Fruit fly (Drosophila melanogaster) whole organism, embryonic: Measurements from ENCODE around the gene CG3335.
A peak's percentile ranks its signal among the peaks of the same experiment; 100 is the strongest.

Experiments used
- BEAF-32 ChIP-seq: fragments of 200-800 bp; sonication (Bioruptor generic); optimal IDR thresholded peaks from 3 replicates; lab custom pipeline; 2017; ENCODE audit warnings: missing biosample characterization, missing genetic modification characterization, mild to moderate bottlenecking, moderate library complexity, missing genetic modification reagents
- CG10543 ChIP-seq: fragments of 200-800 bp; sonication (Bioruptor generic); optimal IDR thresholded peaks from 3 replicates; lab custom pipeline; 2017; ENCODE audit warnings: missing biosample characterization, mild to moderate bottlenecking, missing genetic modification characterization, moderate library complexity
- CG12236 ChIP-seq: fragments of 200-800 bp; sonication (Bioruptor generic); optimal IDR thresholded peaks from 2 replicates; lab custom pipeline; 2016; ENCODE audit warnings: missing biosample characterization, missing genetic modification characterization
- CG1233 ChIP-seq: fragments of 200-800 bp; sonication (Bioruptor generic); optimal IDR thresholded peaks from 4 replicates; lab custom pipeline; 2018; ENCODE audit warnings: missing biosample characterization, mild to moderate bottlenecking, missing genetic modification characterization
- CG13287 ChIP-seq: fragments of 200-800 bp; sonication (Bioruptor generic); IDR thresholded peaks from 2 replicates; pipeline ENCODE4 v1.3.6; 2022; ENCODE audit warnings: missing biosample characterization, missing genetic modification characterization; ENCODE audit not compliant: partially characterized antibody
- CG13296 ChIP-seq: fragments of 200-800 bp; sonication (Bioruptor generic); optimal IDR thresholded peaks from 3 replicates; lab custom pipeline; 2018; ENCODE audit warnings: missing biosample characterization, mild to moderate bottlenecking, missing genetic modification characterization
- CG14965 ChIP-seq: fragments of 200-800 bp; sonication (Bioruptor generic); optimal IDR thresholded peaks from 2 replicates; lab custom pipeline; 2016; ENCODE audit warnings: missing biosample characterization, missing genetic modification characterization, borderline replicate concordance
- CG1647 ChIP-seq: fragments of 200-800 bp; sonication (Bioruptor generic); optimal IDR thresholded peaks from 3 replicates; lab custom pipeline; 2016; ENCODE audit warnings: missing biosample characterization, missing genetic modification characterization
- CG16863 ChIP-seq: fragments of 200-800 bp; sonication (Bioruptor generic); optimal IDR thresholded peaks from 3 replicates; lab custom pipeline; 2016; ENCODE audit warnings: missing biosample characterization, missing genetic modification characterization
- CG17568 ChIP-seq: fragments of 200-800 bp; sonication (Bioruptor generic); optimal IDR thresholded peaks from 2 replicates; lab custom pipeline; 2018; ENCODE audit warnings: missing biosample characterization, mild to moderate bottlenecking, missing genetic modification characterization, moderate library complexity
- CG17802 ChIP-seq: fragments of 200-800 bp; sonication (Bioruptor generic); optimal IDR thresholded peaks from 2 replicates; lab custom pipeline; 2018; ENCODE audit warnings: missing biosample characterization, mild to moderate bottlenecking, missing genetic modification characterization, moderate library complexity
- CG18619 ChIP-seq: fragments of 200-800 bp; sonication (Bioruptor generic); optimal IDR thresholded peaks from 3 replicates; lab custom pipeline; 2017; ENCODE audit warnings: missing biosample characterization, mild to moderate bottlenecking, missing genetic modification characterization
- CG3065 ChIP-seq: fragments of 200-800 bp; sonication (Bioruptor generic); optimal IDR thresholded peaks from 2 replicates; lab custom pipeline; 2016; ENCODE audit warnings: missing biosample characterization, missing genetic modification characterization
- CG31224 ChIP-seq: fragments of 200-800 bp; sonication (Bioruptor generic); IDR thresholded peaks from 2 replicates; pipeline ENCODE4 v1.3.6; 2022; ENCODE audit warnings: missing biosample characterization, missing genetic modification characterization
- CG31365 ChIP-seq: fragments of 200-800 bp; sonication (Bioruptor generic); optimal IDR thresholded peaks from 2 replicates; lab custom pipeline; 2018; ENCODE audit warnings: missing biosample characterization, mild to moderate bottlenecking, missing genetic modification characterization
- CG31441 ChIP-seq: fragments of 200-800 bp; sonication (Bioruptor generic); IDR thresholded peaks from 2 replicates; pipeline ENCODE4 v1.3.6; 2022; ENCODE audit warnings: missing biosample characterization, missing genetic modification characterization
- CG3726 ChIP-seq: fragments of 200-800 bp; sonication (Bioruptor generic); IDR thresholded peaks from 3 replicates; pipeline ENCODE4, ENCODE4 v1.3.6; 2022; ENCODE audit warnings: missing biosample characterization, missing genetic modification characterization
- CG6683 ChIP-seq: fragments of 200-800 bp; sonication (Bioruptor generic); optimal IDR thresholded peaks from 2 replicates; lab custom pipeline; 2017; ENCODE audit warnings: missing biosample characterization, mild to moderate bottlenecking, missing genetic modification characterization, missing genetic modification reagents
- CG7987 ChIP-seq: fragments of 200-800 bp; sonication (Bioruptor generic); optimal IDR thresholded peaks from 2 replicates; lab custom pipeline; 2018; ENCODE audit warnings: missing biosample characterization, mild to moderate bottlenecking, missing genetic modification characterization, moderate library complexity
- CG8765 ChIP-seq: fragments of 200-800 bp; sonication (Bioruptor generic); IDR thresholded peaks from 2 replicates; pipeline ENCODE4 v1.3.6; 2022; ENCODE audit warnings: missing biosample characterization, missing genetic modification characterization
- Dref ChIP-seq: fragments of 200-800 bp; sonication (Bioruptor generic); IDR thresholded peaks from 2 replicates; pipeline ENCODE4 v1.3.6; 2022; ENCODE audit warnings: missing biosample characterization, missing genetic modification characterization
- Drgx ChIP-seq: fragments of 200-800 bp; sonication (Bioruptor generic); IDR thresholded peaks from 2 replicates; pipeline ENCODE4 v1.3.6; 2022; ENCODE audit warnings: missing biosample characterization, missing genetic modification characterization
- Hand ChIP-seq: fragments of 200-800 bp; sonication (Bioruptor generic); optimal IDR thresholded peaks from 2 replicates; lab custom pipeline; 2017; ENCODE audit warnings: mild to moderate bottlenecking, missing biosample characterization, missing genetic modification reagents, missing genetic modification characterization
- MBD-R2 ChIP-seq: fragments of 200-800 bp; sonication (Bioruptor generic); IDR thresholded peaks from 2 replicates; pipeline ENCODE4 v1.3.6; 2022; ENCODE audit warnings: missing biosample characterization, missing genetic modification characterization
- Nf-YA ChIP-seq: fragments of 200-800 bp; sonication (Bioruptor generic); IDR thresholded peaks from 2 replicates; pipeline ENCODE4 v1.3.6; 2022; ENCODE audit warnings: missing biosample characterization, missing genetic modification characterization
- Oli ChIP-seq: fragments of 200-800 bp; sonication (Bioruptor generic); optimal IDR thresholded peaks from 2 replicates; lab custom pipeline; 2018; ENCODE audit warnings: missing biosample characterization, mild to moderate bottlenecking, missing genetic modification characterization, moderate library complexity
- Scr ChIP-seq: fragments of 200-800 bp; sonication (Bioruptor generic); IDR thresholded peaks from 2 replicates; pipeline ENCODE4 v1.3.6; 2022; ENCODE audit warnings: missing biosample characterization, missing genetic modification characterization; ENCODE audit not compliant: partially characterized antibody
- Sry-δ ChIP-seq: fragments of 200-800 bp; sonication (Bioruptor generic); optimal IDR thresholded peaks from 2 replicates; lab custom pipeline; 2016; ENCODE audit warnings: missing biosample characterization, missing genetic modification characterization
- ab ChIP-seq: fragments of 200-800 bp; sonication (Bioruptor generic); optimal IDR thresholded peaks from 2 replicates; lab custom pipeline; 2016; ENCODE audit warnings: missing biosample characterization, missing genetic modification characterization
- dm ChIP-seq: fragments of 200-800 bp; sonication (Bioruptor generic); optimal IDR thresholded peaks from 3 replicates; lab custom pipeline; 2016; ENCODE audit warnings: missing biosample characterization, missing genetic modification characterization
- dysf ChIP-seq: fragments of 200-800 bp; sonication (Bioruptor generic); IDR thresholded peaks from 3 replicates; pipeline ENCODE4 v1.3.6; 2022; ENCODE audit warnings: missing biosample characterization, missing genetic modification characterization
- ewg ChIP-seq: fragments of 200-800 bp; sonication (Bioruptor generic); optimal IDR thresholded peaks from 3 replicates; lab custom pipeline; 2017; ENCODE audit warnings: mild to moderate bottlenecking, missing biosample characterization, missing genetic modification reagents, missing genetic modification characterization
- exex ChIP-seq: fragments of 200-800 bp; sonication (Bioruptor generic); optimal IDR thresholded peaks from 4 replicates; lab custom pipeline; 2018; ENCODE audit warnings: missing biosample characterization, mild to moderate bottlenecking, missing genetic modification characterization, moderate library complexity
- fd102C ChIP-seq: fragments of 200-800 bp; sonication (Bioruptor generic); optimal IDR thresholded peaks from 2 replicates; lab custom pipeline; 2018; ENCODE audit warnings: missing biosample characterization, mild to moderate bottlenecking, missing genetic modification characterization, moderate library complexity
- her ChIP-seq: fragments of 200-800 bp; sonication (Bioruptor generic); optimal IDR thresholded peaks from 2 replicates; lab custom pipeline; 2016; ENCODE audit warnings: missing biosample characterization, missing genetic modification characterization
- hth ChIP-seq: fragments of >200 bp; optimal IDR thresholded peaks from 2 replicates; lab custom pipeline; 2017; ENCODE audit warnings: inconsistent platforms
- kah ChIP-seq: fragments of 200-800 bp; sonication (Bioruptor generic); optimal IDR thresholded peaks from 2 replicates; lab custom pipeline; 2018; ENCODE audit warnings: missing biosample characterization, mild to moderate bottlenecking, missing genetic modification characterization
- org-1 ChIP-seq: fragments of 200-800 bp; sonication (Bioruptor generic); optimal IDR thresholded peaks from 2 replicates; lab custom pipeline; 2017; ENCODE audit warnings: missing biosample characterization, missing genetic modification characterization
- pfk ChIP-seq: fragments of 200-800 bp; sonication (Bioruptor generic); optimal IDR thresholded peaks from 2 replicates; lab custom pipeline; 2018; ENCODE audit warnings: missing biosample characterization, mild to moderate bottlenecking, missing genetic modification characterization, moderate library complexity
- pho ChIP-seq: fragments of 200-800 bp; sonication (Bioruptor generic); optimal IDR thresholded peaks from 2 replicates; lab custom pipeline; 2016; ENCODE audit warnings: missing biosample characterization, missing genetic modification characterization
- pum ChIP-seq: fragments of 200-800 bp; sonication (Bioruptor generic); optimal IDR thresholded peaks from 2 replicates; lab custom pipeline; 2016; ENCODE audit warnings: missing biosample characterization, missing genetic modification characterization
- scrt ChIP-seq: fragments of 200-800 bp; sonication (Bioruptor generic); optimal IDR thresholded peaks from 2 replicates; lab custom pipeline; 2018; ENCODE audit warnings: missing biosample characterization, mild to moderate bottlenecking, missing genetic modification characterization, moderate library complexity
- sens-2 ChIP-seq: fragments of 200-800 bp; sonication (Bioruptor generic); IDR thresholded peaks from 2 replicates; pipeline ENCODE4 v1.3.6; 2022; ENCODE audit warnings: missing biosample characterization, missing genetic modification characterization
- slp2 ChIP-seq: fragments of 200-800 bp; sonication (Bioruptor generic); optimal IDR thresholded peaks from 2 replicates; lab custom pipeline; 2016; ENCODE audit warnings: missing biosample characterization, missing genetic modification characterization
- so ChIP-seq: fragments of 200-800 bp; sonication (Bioruptor generic); IDR thresholded peaks from 3 replicates; pipeline ENCODE4 v1.3.6; 2022; ENCODE audit warnings: missing biosample characterization, missing genetic modification characterization
- wdn ChIP-seq: fragments of 200-800 bp; sonication (Bioruptor generic); IDR thresholded peaks from 2 replicates; pipeline ENCODE4 v1.3.6; 2022; ENCODE audit warnings: missing biosample characterization, missing genetic modification characterization
- zen ChIP-seq: fragments of 200-800 bp; sonication (Bioruptor generic); optimal IDR thresholded peaks from 3 replicates; lab custom pipeline; 2018; ENCODE audit warnings: missing biosample characterization, mild to moderate bottlenecking, missing genetic modification characterization, moderate library complexity

CG3335 gene

DNA sequence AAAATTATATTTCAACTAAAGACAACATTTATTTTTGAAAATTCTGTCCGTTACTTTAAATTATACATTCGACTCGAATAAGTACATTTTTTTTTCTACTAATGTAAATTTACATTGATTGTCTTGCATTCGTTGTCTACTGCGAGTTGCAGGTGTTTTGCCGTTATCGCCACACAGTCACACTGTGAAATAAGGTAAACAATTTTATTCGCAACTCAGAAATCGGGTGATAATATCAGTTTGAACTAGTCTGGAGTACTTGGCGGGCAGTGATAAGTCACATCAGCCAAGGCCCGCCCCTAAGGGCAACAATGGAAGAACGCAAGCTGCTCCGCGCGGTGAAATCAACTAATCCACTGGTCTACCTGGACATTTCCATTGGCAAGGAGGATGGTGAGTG lies 5.9 kb downstream of the CG3335 start (continued):
- TF ChIP-seq ab = no peak
- peak; percentile 42 for TF ChIP-seq BEAF-32 (GFP tag; lab: Kevin White, UChicago)
- peak; percentile 51 for TF ChIP-seq CG13287 (GFP tag; lab: Robert Waterston, UW)
- no peak for TF ChIP-seq fd102C (GFP tag; lab: Kevin White, UChicago)
- TF ChIP-seq Dref = no peak
- TF ChIP-seq Scr = peak; percentile 28; the same call in 1 of the 2 replicates
- TF ChIP-seq MBD-R2 (GFP tag; lab: Robert Waterston, UW) = peak; percentile 75
- TF ChIP-seq pho (GFP tag; lab: Kevin White, UChicago) = no peak
- no peak for TF ChIP-seq pum (GFP tag; lab: Kevin White, UChicago)
- no peak for TF ChIP-seq CG3065
- TF ChIP-seq, all 482 proteins: peak for 31

DNA sequence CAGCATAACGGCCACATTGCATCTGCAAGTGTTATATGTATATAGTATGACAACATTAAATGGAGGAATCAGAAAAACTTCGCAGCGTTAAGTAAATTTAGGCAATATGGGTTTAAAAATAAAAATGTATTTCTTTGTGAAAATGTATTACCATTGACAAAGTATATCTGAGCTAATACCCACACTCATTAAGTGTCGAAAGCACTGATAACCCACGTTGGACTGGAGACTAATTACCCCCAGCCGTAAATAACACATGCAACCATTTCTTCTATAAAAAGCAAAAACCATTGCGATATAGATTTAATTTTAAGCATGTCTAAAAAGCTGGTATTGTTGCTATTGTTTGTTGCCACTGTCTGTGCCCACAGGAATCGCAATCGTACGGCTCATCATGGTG lies 13.8 kb downstream of the CG3335 start, which contains the start of gene CG8329:
Gene CG8329, plus strand, starts transcription at position 301 of the 400 bp plus-strand sequence.
- TF ChIP-seq CG17568 (GFP tag; lab: Kevin White, UChicago) (no peak), CG7987 (GFP tag; lab: Kevin White, UChicago) (no peak), dm (no peak), Sry-δ (GFP tag; lab: Kevin White, UChicago) (no peak), CG1647 (GFP tag; lab: Kevin White, UChicago) (no peak), CG18619 (no peak), CG10543 (no peak)

DNA sequence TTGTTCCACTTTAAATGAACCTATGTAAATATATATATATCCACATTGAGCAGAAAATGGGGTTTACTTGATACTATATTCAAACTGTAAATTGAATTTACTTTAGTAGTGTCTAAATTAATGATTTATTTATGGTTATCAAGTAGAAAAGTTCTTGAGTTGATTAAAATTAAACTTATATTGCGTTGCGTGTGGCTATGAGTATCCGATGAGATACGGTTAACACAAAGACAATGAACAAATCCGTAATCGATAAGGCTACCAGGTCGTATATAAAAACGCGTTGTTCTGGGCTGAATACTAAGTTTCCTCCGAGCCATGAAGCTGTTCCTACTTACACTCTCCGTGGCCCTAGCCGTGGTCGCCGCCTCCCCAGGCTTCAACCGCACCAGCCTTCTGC lies 14.9 kb downstream of the CG3335 start, which contains the start of gene CG18179:
Gene CG18179, plus strand, starts transcription at position 301 of the 400 bp plus-strand sequence.
- TF ChIP-seq CG3726 (GFP tag; lab: Robert Waterston, UW) (no peak), so (GFP tag; lab: Robert Waterston, UW) (no peak), her (GFP tag; lab: Kevin White, UChicago) (no peak), pfk (GFP tag; lab: Kevin White, UChicago) (no peak), CG13296 (GFP tag; lab: Kevin White, UChicago) (no peak), Oli (tag; lab: Kevin White, UChicago) (no peak), Drgx (GFP tag; lab: Robert Waterston, UW) (no peak), Hand (GFP tag; lab: Kevin White, UChicago) (no peak), CG12236 (GFP tag; lab: Kevin White, UChicago) (no peak), CG1233 (GFP tag; lab: Kevin White, UChicago) (no peak), wdn (no peak), CG8765 (no peak), hth (lab: Kevin White, UChicago) (no peak), CG6683 (no peak), slp2 (GFP tag; lab: Kevin White, UChicago) (no peak)

dm6 chr3L:9640713-9641112 lies 16.7 kb downstream of the CG3335 start, which contains the start of gene CG18180:
Gene CG18180, plus strand, starts transcription at chr3L:9641013.
- TF ChIP-seq exex (tag; lab: Kevin White, UChicago) (peak; percentile 10), CG17802 (tag; lab: Kevin White, UChicago) (no peak)

DNA sequence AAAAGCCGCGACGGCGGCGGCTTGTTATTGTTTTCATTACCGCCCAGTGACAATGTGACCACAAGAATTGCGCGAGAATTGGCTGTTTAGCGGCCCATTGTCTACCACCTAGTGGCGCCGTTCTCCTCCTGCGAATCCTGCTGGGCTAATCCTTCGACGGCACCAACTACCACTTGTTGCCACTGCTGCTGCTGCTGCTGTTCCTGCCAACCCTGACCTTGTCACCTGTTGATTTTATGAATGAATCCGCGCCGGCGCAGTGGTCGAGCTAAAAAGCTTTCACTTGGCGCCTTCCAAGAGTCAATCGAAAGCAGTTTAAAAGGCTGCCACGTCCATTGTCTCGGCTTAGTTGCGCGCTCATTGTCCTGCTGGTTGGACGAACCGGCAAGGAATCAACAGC lies 19.7 kb downstream of the CG3335 start, which contains the start of gene CNMaR:
Gene CNMaR, plus strand, starts transcription at position 348 of the 400 bp plus-strand sequence.
- TF ChIP-seq CG16863 (GFP tag; lab: Kevin White, UChicago) = no peak
- TF ChIP-seq CG31441 (GFP tag; lab: Robert Waterston, UW) = no peak
- no peak for TF ChIP-seq zen (tag; lab: Kevin White, UChicago)
- peak; percentile 78 for TF ChIP-seq CG31224 (GFP tag; lab: Robert Waterston, UW)
- TF ChIP-seq sens-2 (GFP tag; lab: Robert Waterston, UW) = no peak
- TF ChIP-seq dysf (GFP tag; lab: Robert Waterston, UW) = 0 out of 3 replicates have a peak, but pooled peaks have one; percentile 16
- TF ChIP-seq kah = peak; percentile 10
- TF ChIP-seq ewg (GFP tag; lab: Kevin White, UChicago) = peak; percentile 85
- no peak for TF ChIP-seq Nf-YA (GFP tag; lab: Robert Waterston, UW)
- TF ChIP-seq CG14965 (GFP tag; lab: Kevin White, UChicago) = no peak
- no peak for TF ChIP-seq org-1 (GFP tag; lab: Kevin White, UChicago)
- TF ChIP-seq CG31365 (tag; lab: Kevin White, UChicago) = no peak
- peak; percentile 100 for TF ChIP-seq scrt (GFP tag; lab: Kevin White, UChicago)
